Worm (Caenorhabditis elegans) whole organism, mixed stage, embryonic: ENCODE data around the gene R102.3.

Source experiments
- M03D4.4 ChIP-seq: sonication (generic microtip); optimal IDR thresholded peaks from 2 replicates; lab custom pipeline; 2017; ENCODE audit warnings: mild to moderate bottlenecking, missing genetic modification characterization, missing compliant biosample characterization
- elt-3 ChIP-seq: fragments of 150-350 bp; optimal IDR thresholded peaks from 2 replicates; lab custom pipeline; 2014; ENCODE audit warnings: missing biosample characterization, missing genetic modification characterization
- pha-4 ChIP-seq: fragments of 150-350 bp; optimal IDR thresholded peaks from 2 replicates; lab custom pipeline; 2018; ENCODE audit warnings: missing biosample characterization, missing genetic modification reagents, missing genetic modification characterization
- snpc-4 ChIP-seq: fragments of 150-350 bp; optimal IDR thresholded peaks from 2 replicates; lab custom pipeline; 2014; ENCODE audit warnings: missing biosample characterization, missing genetic modification characterization
- ztf-11 ChIP-seq: fragments of 150-350 bp; optimal IDR thresholded peaks from 2 replicates; lab custom pipeline; 2014; ENCODE audit warnings: missing biosample characterization, missing genetic modification characterization

DNA sequence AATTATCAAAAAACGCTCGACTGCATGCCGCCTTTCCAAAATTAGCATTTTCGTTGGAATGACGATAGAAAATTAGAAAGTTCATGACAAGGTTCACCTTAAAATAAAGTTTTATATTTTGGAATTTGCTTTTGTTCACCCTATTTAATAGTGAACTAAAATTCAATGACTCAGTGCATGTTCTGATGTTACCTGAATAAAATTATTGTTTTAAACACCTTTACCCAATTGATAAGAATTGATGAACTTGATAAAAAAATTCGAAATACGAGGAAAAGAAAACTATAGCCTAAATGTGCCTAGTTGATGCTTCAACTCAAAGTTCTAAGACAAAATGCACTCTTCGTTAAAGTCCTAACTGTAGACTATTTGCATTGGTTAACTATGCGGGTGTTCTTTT, 28.2 kb upstream of the R102.3 start:
- TF ChIP-seq pha-4 (tag; lab: Kevin White, UChicago) (no peak), snpc-4 (tag; lab: Kevin White, UChicago) (no peak), ztf-11 (tag; lab: Kevin White, UChicago) (no peak), M03D4.4 (tag; lab: Kevin White, UChicago) (no peak), elt-3 (tag; lab: Kevin White, UChicago) (no peak)
